Worm (Caenorhabditis elegans) whole organism, L1 larva: Measurements from ENCODE around the gene F57B9.8.

Experiments
- C16A3.4 ChIP-seq: fragments of 150-350 bp; optimal IDR thresholded peaks from 2 replicates; lab custom pipeline; 2014; ENCODE audit warnings: missing biosample characterization, missing genetic modification characterization
- C34B4.2 ChIP-seq: sonication (generic microtip); optimal IDR thresholded peaks from 2 replicates; lab custom pipeline; 2017; ENCODE audit warnings: mild to moderate bottlenecking, missing genetic modification characterization, missing compliant biosample characterization
- ama-1 ChIP-seq: fragments of 150-350 bp; optimal IDR thresholded peaks from 2 replicates; lab custom pipeline; 2014
- blmp-1 ChIP-seq: fragments of 150-350 bp; optimal IDR thresholded peaks from 2 replicates; lab custom pipeline; 2014; ENCODE audit warnings: missing biosample characterization, missing genetic modification characterization
- ceh-63 ChIP-seq: fragments of 200-800 bp; sonication (Bioruptor generic); optimal IDR thresholded peaks from 2 replicates; lab custom pipeline; 2018; ENCODE audit warnings: mild to moderate bottlenecking, missing genetic modification characterization, missing compliant biosample characterization
- ceh-8 ChIP-seq: fragments of 200-800 bp; sonication (Bioruptor generic); optimal IDR thresholded peaks from 2 replicates; lab custom pipeline; 2018; ENCODE audit warnings: mild to moderate bottlenecking, missing genetic modification characterization, moderate library complexity, missing compliant biosample characterization
- efl-1 ChIP-seq, 4 experiments: fragments of 150-350 bp; optimal IDR thresholded peaks in 3 of 4; peaks in 1 of 4; 1 replicate in 1 of 4; 2 replicates in 3 of 4; lab custom pipeline; 2014; ENCODE audit warnings: missing biosample characterization in 2 of 4, missing genetic modification characterization in 2 of 4, missing genetic modification reagents in 2 of 4
- efl-3 ChIP-seq: fragments of 200-800 bp; sonication (Bioruptor generic); optimal IDR thresholded peaks from 2 replicates; lab custom pipeline; 2018; ENCODE audit warnings: mild to moderate bottlenecking, missing genetic modification characterization, missing compliant biosample characterization
- egl-13 ChIP-seq: sonication (generic microtip); optimal IDR thresholded peaks from 2 replicates; lab custom pipeline; 2016; ENCODE audit warnings: missing genotype, missing genetic modification reagents, missing genetic modification characterization, missing compliant biosample characterization
- egl-27 ChIP-seq, 2 experiments: fragments of 150-350 bp in 1 of 2; sonication (generic microtip); optimal IDR thresholded peaks; 3 replicates each; lab custom pipeline; 2017 to 2018; ENCODE audit warnings: missing biosample characterization in 2 of 2, missing genetic modification characterization in 2 of 2, missing genetic modification reagents in 2 of 2
- elt-3 ChIP-seq, 6 experiments: fragments of 150-350 bp in 1 of 6; sonication (generic microtip); optimal IDR thresholded peaks; 2 replicates each; lab custom pipeline; 2017 to 2018; ENCODE audit warnings: missing biosample characterization in 6 of 6, missing genetic modification characterization in 6 of 6, inconsistent platforms in 1 of 6
- ets-5 ChIP-seq: fragments of 200-800 bp; sonication (Bioruptor generic); IDR thresholded peaks from 2 replicates; pipeline ENCODE4 v1.3.6; 2022; ENCODE audit warnings: missing genetic modification characterization, missing compliant biosample characterization
- hpl-2 ChIP-seq: fragments of 150-350 bp; optimal IDR thresholded peaks from 2 replicates; lab custom pipeline; 2014; ENCODE audit warnings: missing biosample characterization, missing genetic modification reagents, missing genetic modification characterization
- irx-1 ChIP-seq: sonication (generic microtip); optimal IDR thresholded peaks from 2 replicates; lab custom pipeline; 2016; ENCODE audit warnings: missing genetic modification characterization, missing compliant biosample characterization
- jun-1 ChIP-seq: fragments of 150-350 bp; optimal IDR thresholded peaks from 2 replicates; lab custom pipeline; 2014; ENCODE audit warnings: missing biosample characterization, missing genetic modification reagents, missing genetic modification characterization
- lin-14 ChIP-seq: fragments of 200-800 bp; sonication (Bioruptor generic); optimal IDR thresholded peaks from 2 replicates; lab custom pipeline; 2018; ENCODE audit warnings: mild to moderate bottlenecking, missing genetic modification characterization, moderate library complexity, missing compliant biosample characterization
- lin-15B ChIP-seq: fragments of 150-350 bp; sonication (generic microtip); optimal IDR thresholded peaks from 3 replicates; lab custom pipeline; 2014; ENCODE audit warnings: missing biosample characterization, missing genetic modification characterization
- lin-35 ChIP-seq, 2 experiments: fragments of 150-350 bp; optimal IDR thresholded peaks; 2 replicates each; lab custom pipeline; 2014; ENCODE audit warnings: missing biosample characterization in 2 of 2, missing genetic modification characterization in 2 of 2, missing genetic modification reagents in 2 of 2
- lir-3 ChIP-seq: sonication (generic microtip); optimal IDR thresholded peaks from 2 replicates; lab custom pipeline; 2016; ENCODE audit warnings: mild to moderate bottlenecking, missing genetic modification characterization, moderate library complexity, missing compliant biosample characterization; ENCODE audit not compliant: poor library complexity
- lsy-2 ChIP-seq, 2 experiments: fragments of 150-350 bp; optimal IDR thresholded peaks; 2 replicates each; lab custom pipeline; 2014; ENCODE audit warnings: missing biosample characterization in 2 of 2, missing genetic modification characterization in 2 of 2
- mdl-1 ChIP-seq, 2 experiments: fragments of 150-350 bp; optimal IDR thresholded peaks; 2 replicates each; lab custom pipeline; 2014 to 2017; ENCODE audit warnings: missing biosample characterization in 2 of 2, missing genetic modification characterization in 2 of 2, inconsistent platforms in 1 of 2
- mep-1 ChIP-seq: fragments of 150-350 bp; optimal IDR thresholded peaks from 2 replicates; lab custom pipeline; 2014; ENCODE audit warnings: missing biosample characterization, missing genetic modification characterization
- nhr-11 ChIP-seq: fragments of 150-350 bp; optimal IDR thresholded peaks from 2 replicates; lab custom pipeline; 2014; ENCODE audit warnings: missing biosample characterization, missing genetic modification characterization
- nhr-19 ChIP-seq: fragments of 200-800 bp; sonication (Bioruptor generic); conservative IDR thresholded peaks from 2 replicates; pipeline ENCODE4 v1.3.6; 2022; ENCODE audit warnings: missing genetic modification characterization, missing compliant biosample characterization
- nhr-28 ChIP-seq: fragments of 150-350 bp; optimal IDR thresholded peaks from 2 replicates; lab custom pipeline; 2014; ENCODE audit warnings: missing biosample characterization, missing genetic modification characterization
- nhr-47 ChIP-seq: sonication (generic microtip); optimal IDR thresholded peaks from 2 replicates; lab custom pipeline; 2016; ENCODE audit warnings: mild to moderate bottlenecking, missing genetic modification characterization, moderate library complexity, missing compliant biosample characterization
- nhr-71 ChIP-seq: sonication (generic microtip); optimal IDR thresholded peaks from 2 replicates; lab custom pipeline; 2016; ENCODE audit warnings: mild to moderate bottlenecking, missing genetic modification characterization, moderate library complexity, missing compliant biosample characterization
- nhr-85 ChIP-seq: sonication (generic microtip); peaks from one replicate; lab custom pipeline; 2016; ENCODE audit warnings: missing genetic modification characterization, inconsistent platforms, missing compliant biosample characterization
- nhr-90 ChIP-seq: sonication (generic microtip); optimal IDR thresholded peaks from 2 replicates; lab custom pipeline; 2016; ENCODE audit warnings: mild to moderate bottlenecking, missing genetic modification characterization, missing compliant biosample characterization; ENCODE audit not compliant: poor library complexity
- snu-23 ChIP-seq: sonication (generic microtip); optimal IDR thresholded peaks from 2 replicates; lab custom pipeline; 2016; ENCODE audit warnings: missing genetic modification characterization, missing compliant biosample characterization
- sox-4 ChIP-seq: sonication (generic microtip); optimal IDR thresholded peaks from 2 replicates; lab custom pipeline; 2016; ENCODE audit warnings: missing genetic modification characterization, missing compliant biosample characterization
- sup-37 ChIP-seq: fragments of 200-800 bp; sonication (Bioruptor generic); optimal IDR thresholded peaks from 2 replicates; lab custom pipeline; 2018; ENCODE audit warnings: mild to moderate bottlenecking, missing genetic modification characterization, missing compliant biosample characterization
- tlp-1 ChIP-seq: fragments of 150-350 bp; optimal IDR thresholded peaks from 2 replicates; lab custom pipeline; 2014; ENCODE audit warnings: missing biosample characterization, missing genetic modification characterization
- unc-86 ChIP-seq: sonication (generic microtip); optimal IDR thresholded peaks from 2 replicates; lab custom pipeline; 2016; ENCODE audit warnings: missing genetic modification characterization, missing compliant biosample characterization
- ztf-4 ChIP-seq: fragments of 150-350 bp; optimal IDR thresholded peaks from 2 replicates; lab custom pipeline; 2014; ENCODE audit warnings: missing biosample characterization, missing genetic modification characterization

The F57B9.8 gene

ce11 chrIII:6929558-6930167 lies 5.5 kb downstream of the F57B9.8 start, which contains the start of gene inf-1 (continued):
- no peak for TF ChIP-seq lir-3
- TF ChIP-seq lin-35 (GFP tag; optimal IDR thresholded peaks at IDR 0.05; lab: Kevin White, UChicago) = peak; percentile 69 to 81
- TF ChIP-seq nhr-47 (tag; lab: Kevin White, UChicago) = peak; percentile 18
- no peak for TF ChIP-seq ztf-4
- peak; percentile 56 for TF ChIP-seq snu-23 (GFP tag; lab: Kevin White, UChicago)
- no peak for TF ChIP-seq sox-4 (tag; lab: Kevin White, UChicago)
- TF ChIP-seq C34B4.2 (tag; lab: Kevin White, UChicago) = no peak
- TF ChIP-seq, all 84 proteins: peak for 23

ce11 chrIII:6928725-6929124 lies 6.4 kb downstream of the F57B9.8 start, which contains the start of gene flap-1:
TSS of gene flap-1 (minus strand) at chrIII:6928825.
- TF ChIP-seq mdl-1 (tag; optimal IDR thresholded peaks at IDR 0.05; lab: Kevin White, UChicago) (no peak), elt-3 (tag; optimal IDR thresholded peaks at IDR 0.05; lab: Kevin White, UChicago) (no peak), lsy-2 (tag; optimal IDR thresholded peaks at IDR 0.05; lab: Kevin White, UChicago) (no peak), nhr-28 (tag; lab: Kevin White, UChicago) (no peak), nhr-11 (tag; lab: Kevin White, UChicago) (no peak), ceh-63 (GFP tag; lab: Kevin White, UChicago) (no peak), nhr-47 (tag; lab: Kevin White, UChicago) (no peak), jun-1 (tag; lab: Kevin White, UChicago) (no peak), nhr-19 (GFP tag; lab: Robert Waterston, UW) (no peak), ama-1 (lab: Kevin White, UChicago) (no peak), blmp-1 (tag; lab: Kevin White, UChicago) (no peak), hpl-2 (no peak), lin-15B (tag; lab: Kevin White, UChicago) (no peak), C16A3.4 (no peak), nhr-85 (tag; lab: Kevin White, UChicago) (no peak), ceh-8 (GFP tag; lab: Kevin White, UChicago) (no peak), egl-13 (no peak), ets-5 (GFP tag; lab: Robert Waterston, UW) (no peak), tlp-1 (tag; lab: Kevin White, UChicago) (no peak), efl-3 (GFP tag; lab: Kevin White, UChicago) (no peak)

- no peak for TF ChIP-seq egl-27 (tag; optimal IDR thresholded peaks at IDR 0.05; lab: Kevin White, UChicago)
- TF ChIP-seq egl-13 = no peak
- TF ChIP-seq unc-86 (tag; lab: Kevin White, UChicago) = peak; percentile 6
- TF ChIP-seq efl-1 (optimal IDR thresholded peaks at IDR 0.05; lab: Kevin White, UChicago) = no peak
- TF ChIP-seq efl-1 (GFP tag; optimal IDR thresholded peaks at IDR 0.05 in 1 of 2; lab: Kevin White, UChicago) = no peak
- no peak for TF ChIP-seq blmp-1 (tag; lab: Kevin White, UChicago)
- TF ChIP-seq lin-14 (GFP tag; lab: Kevin White, UChicago) = peak; percentile 62
- TF ChIP-seq nhr-71 = peak; percentile 3
These were observed 20.3 kb downstream of the F57B9.8 start for ce11 chrIII:6914840-6915239.

ce11 chrIII:6912381-6912780 lies 22.7 kb downstream of the F57B9.8 start, which contains the start of gene pdf-1:
TSS of gene pdf-1 (minus strand) at chrIII:6912481.
- TF ChIP-seq nhr-85 (tag; lab: Kevin White, UChicago) (no peak), nhr-90 (tag; lab: Kevin White, UChicago) (no peak), sup-37 (no peak), irx-1 (tag; lab: Kevin White, UChicago) (no peak), lin-14 (GFP tag; lab: Kevin White, UChicago) (peak; percentile 2), efl-3 (GFP tag; lab: Kevin White, UChicago) (no peak), nhr-47 (tag; lab: Kevin White, UChicago) (no peak), mep-1 (tag; lab: Kevin White, UChicago) (no peak)
